Worm (Caenorhabditis elegans) whole organism, L2 larva: Measurements from ENCODE around the gene F42C5.6.

ENCODE experiments used
- C34F6.9 ChIP-seq: fragments of 150-350 bp; optimal IDR thresholded peaks from 2 replicates; lab custom pipeline; 2014; ENCODE audit warnings: missing biosample characterization, missing genetic modification characterization
- F13H6.1 ChIP-seq: sonication (generic microtip); optimal IDR thresholded peaks from 2 replicates; lab custom pipeline; 2016; ENCODE audit warnings: missing genetic modification characterization, missing compliant biosample characterization
- ZK546.5 ChIP-seq: sonication (generic microtip); optimal IDR thresholded peaks from 2 replicates; lab custom pipeline; 2017; ENCODE audit warnings: missing biosample characterization, missing genetic modification characterization
- alr-1 ChIP-seq: fragments of 150-350 bp; optimal IDR thresholded peaks from 2 replicates; lab custom pipeline; 2014; ENCODE audit warnings: missing biosample characterization, missing genetic modification characterization
- ama-1 ChIP-seq: fragments of 150-350 bp; optimal IDR thresholded peaks from 2 replicates; lab custom pipeline; 2018; ENCODE audit warnings: inconsistent platforms
- blmp-1 ChIP-seq: sonication (generic microtip); optimal IDR thresholded peaks from 2 replicates; lab custom pipeline; 2017; ENCODE audit warnings: missing genetic modification characterization, mild to moderate bottlenecking, missing compliant biosample characterization, antibody characterized with exemption, moderate library complexity; ENCODE audit not compliant: insufficient read depth
- ceh-82 ChIP-seq: fragments of 150-350 bp; optimal IDR thresholded peaks from 2 replicates; lab custom pipeline; 2014; ENCODE audit warnings: missing biosample characterization, missing genetic modification characterization
- crh-2 ChIP-seq: sonication (generic microtip); optimal IDR thresholded peaks from 2 replicates; lab custom pipeline; 2017; ENCODE audit warnings: missing biosample characterization, missing genetic modification characterization
- dmd-4 ChIP-seq: sonication (generic microtip); optimal IDR thresholded peaks from 2 replicates; lab custom pipeline; 2017; ENCODE audit warnings: missing biosample characterization, missing genetic modification characterization
- egl-27 ChIP-seq: sonication (generic microtip); optimal IDR thresholded peaks from 3 replicates; lab custom pipeline; 2017; ENCODE audit warnings: missing biosample characterization, missing genetic modification reagents, missing genetic modification characterization
- elt-3 ChIP-seq: sonication (generic microtip); optimal IDR thresholded peaks from 2 replicates; lab custom pipeline; 2017; ENCODE audit warnings: missing biosample characterization, missing genetic modification characterization
- fos-1 ChIP-seq: fragments of 150-350 bp; optimal IDR thresholded peaks from 2 replicates; lab custom pipeline; 2014; ENCODE audit warnings: missing biosample characterization, missing genetic modification characterization
- gmeb-1 ChIP-seq: fragments of 150-350 bp; optimal IDR thresholded peaks from 2 replicates; lab custom pipeline; 2014; ENCODE audit warnings: missing biosample characterization, missing genetic modification characterization
- lin-13 ChIP-seq: fragments of 150-350 bp; optimal IDR thresholded peaks from 2 replicates; lab custom pipeline; 2014; ENCODE audit warnings: missing biosample characterization, missing genetic modification reagents, missing genetic modification characterization
- lin-39 ChIP-seq: fragments of 150-350 bp; optimal IDR thresholded peaks from 2 replicates; lab custom pipeline; 2014; ENCODE audit warnings: missing biosample characterization, missing genetic modification reagents, missing genetic modification characterization
- mab-5 ChIP-seq: fragments of 150-350 bp; optimal IDR thresholded peaks from 2 replicates; lab custom pipeline; 2014; ENCODE audit warnings: missing biosample characterization, missing genetic modification characterization
- mbf-1 ChIP-seq: sonication (generic microtip); optimal IDR thresholded peaks from 2 replicates; lab custom pipeline; 2017; ENCODE audit warnings: missing biosample characterization, missing genetic modification characterization
- nhr-10 ChIP-seq: sonication (generic microtip); optimal IDR thresholded peaks from 2 replicates; lab custom pipeline; 2017; ENCODE audit warnings: missing biosample characterization, missing genetic modification characterization
- nhr-12 ChIP-seq: fragments of 150-350 bp; optimal IDR thresholded peaks from 2 replicates; lab custom pipeline; 2014; ENCODE audit warnings: missing biosample characterization, missing genetic modification characterization
- nhr-21 ChIP-seq: fragments of 150-350 bp; optimal IDR thresholded peaks from 2 replicates; lab custom pipeline; 2014; ENCODE audit warnings: missing biosample characterization, missing genetic modification characterization
- nhr-23 ChIP-seq: fragments of 150-350 bp; optimal IDR thresholded peaks from 2 replicates; lab custom pipeline; 2014; ENCODE audit warnings: missing biosample characterization, missing genetic modification reagents, missing genetic modification characterization
- nhr-25 ChIP-seq: fragments of 150-350 bp; sonication (generic microtip); optimal IDR thresholded peaks from 3 replicates; lab custom pipeline; 2014; ENCODE audit warnings: missing biosample characterization, missing genetic modification characterization
- nhr-77 ChIP-seq: fragments of 150-350 bp; optimal IDR thresholded peaks from 2 replicates; lab custom pipeline; 2014; ENCODE audit warnings: missing biosample characterization, missing genetic modification characterization
- peb-1 ChIP-seq: fragments of 150-350 bp; optimal IDR thresholded peaks from 2 replicates; lab custom pipeline; 2014; ENCODE audit warnings: missing biosample characterization, missing genetic modification characterization
- sem-4 ChIP-seq: fragments of 150-350 bp; optimal IDR thresholded peaks from 2 replicates; lab custom pipeline; 2014; ENCODE audit warnings: missing biosample characterization, missing genetic modification reagents, missing genetic modification characterization
- skn-1 ChIP-seq: sonication (generic microtip); optimal IDR thresholded peaks from 2 replicates; lab custom pipeline; 2017; ENCODE audit warnings: missing biosample characterization, missing genetic modification characterization
- sma-3 ChIP-seq: sonication (generic microtip); optimal IDR thresholded peaks from 2 replicates; lab custom pipeline; 2016; ENCODE audit warnings: missing genetic modification reagents, missing genetic modification characterization, missing compliant biosample characterization
- sma-9 ChIP-seq, 2 experiments: fragments of 150-350 bp in 1 of 2; sonication (generic microtip) in 1 of 2; optimal IDR thresholded peaks; 2 replicates each; lab custom pipeline; 2014 to 2016; ENCODE audit warnings: missing genetic modification characterization in 2 of 2, mild to moderate bottlenecking in 1 of 2, missing biosample characterization in 1 of 2, missing compliant biosample characterization in 1 of 2, missing genetic modification reagents in 1 of 2, moderate library complexity in 1 of 2
- snpc-4 ChIP-seq: fragments of 150-350 bp; optimal IDR thresholded peaks from 2 replicates; lab custom pipeline; 2014; ENCODE audit warnings: missing biosample characterization, missing genetic modification characterization
- unc-39 ChIP-seq: fragments of 150-350 bp; optimal IDR thresholded peaks from 2 replicates; lab custom pipeline; 2014; ENCODE audit warnings: missing biosample characterization, missing genetic modification characterization
- unc-55 ChIP-seq: fragments of 150-350 bp; sonication (generic microtip); optimal IDR thresholded peaks from 3 replicates; lab custom pipeline; 2014; ENCODE audit warnings: missing biosample characterization, missing genetic modification reagents, missing genetic modification characterization
- unc-62 ChIP-seq: fragments of 150-350 bp; optimal IDR thresholded peaks from 2 replicates; lab custom pipeline; 2014; ENCODE audit warnings: missing biosample characterization, missing genetic modification reagents, missing genetic modification characterization
- zag-1 ChIP-seq: fragments of 150-350 bp; optimal IDR thresholded peaks from 2 replicates; lab custom pipeline; 2014; ENCODE audit warnings: missing biosample characterization, missing genetic modification characterization
- ztf-1 ChIP-seq: fragments of 200-800 bp; sonication (Bioruptor generic); conservative IDR thresholded peaks from 2 replicates; pipeline ENCODE4 v1.3.6; 2022; ENCODE audit warnings: missing genetic modification characterization, missing compliant biosample characterization
- ztf-11 ChIP-seq: sonication (generic microtip); optimal IDR thresholded peaks from 2 replicates; lab custom pipeline; 2017; ENCODE audit warnings: missing biosample characterization, missing genetic modification characterization

The F42C5.6 gene

DNA sequence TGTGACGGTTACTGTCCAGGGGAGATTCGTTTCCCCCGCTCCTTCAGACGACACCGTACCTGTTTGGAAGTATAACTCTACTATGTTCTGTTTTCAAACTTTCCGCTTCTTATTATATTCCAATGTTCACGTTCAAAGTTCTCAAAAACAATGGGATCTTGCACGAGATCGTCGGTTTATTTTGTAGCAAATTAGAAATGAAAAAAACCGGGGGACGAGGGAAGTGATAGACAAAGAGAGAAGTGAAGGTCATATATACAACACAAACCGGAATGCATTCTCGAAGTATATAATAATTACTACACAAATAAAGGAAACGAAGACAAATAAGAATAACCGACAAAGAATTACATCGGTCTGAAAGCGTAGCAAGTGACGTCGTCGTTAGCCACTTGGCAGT lies 804 bp upstream of the F42C5.6 start:
- TF ChIP-seq ceh-82 (tag; lab: Kevin White, UChicago) (no peak), ama-1 (no peak), nhr-25 (tag; lab: Kevin White, UChicago) (peak; percentile 65), peb-1 (tag; lab: Kevin White, UChicago) (no peak), crh-2 (tag; lab: Kevin White, UChicago) (peak; percentile 19)
- TF ChIP-seq, all 48 proteins: peak for 2

DNA sequence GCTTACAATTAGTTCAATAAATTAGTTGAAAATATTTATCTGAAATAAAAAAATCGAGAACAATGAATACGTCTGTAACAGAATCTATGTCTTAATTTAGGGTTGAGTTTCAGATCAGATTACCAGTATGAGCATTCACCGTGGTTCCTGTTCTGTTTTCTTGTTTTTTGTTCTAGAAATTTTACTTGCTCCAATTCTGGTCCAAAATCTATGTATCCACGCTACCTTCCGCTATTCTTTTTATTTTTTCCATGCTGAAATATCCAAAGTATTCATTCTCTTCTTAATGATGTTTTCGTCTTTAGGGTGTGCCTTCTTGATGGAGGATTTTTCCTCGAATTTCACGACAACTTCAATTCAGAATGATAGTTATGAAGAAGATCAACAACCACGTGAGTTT lies 3.5 kb downstream of the F42C5.6 start, which contains the start of gene npr-27:
Gene npr-27 (plus strand): TSS at position 301 of the 400 bp plus-strand sequence.
- TF ChIP-seq unc-55 (GFP tag; lab: Kevin White, UChicago) (no peak), ZK546.5 (tag; lab: Kevin White, UChicago) (no peak), F13H6.1 (tag; lab: Kevin White, UChicago) (no peak), nhr-25 (tag; lab: Kevin White, UChicago) (no peak), skn-1 (tag; lab: Kevin White, UChicago) (no peak), nhr-21 (tag; lab: Kevin White, UChicago) (no peak), C34F6.9 (tag; lab: Kevin White, UChicago) (no peak), nhr-12 (tag; lab: Kevin White, UChicago) (no peak), nhr-77 (no peak), sma-3 (GFP tag; lab: Kevin White, UChicago) (no peak), zag-1 (tag; lab: Kevin White, UChicago) (no peak), unc-39 (tag; lab: Kevin White, UChicago) (no peak)

DNA sequence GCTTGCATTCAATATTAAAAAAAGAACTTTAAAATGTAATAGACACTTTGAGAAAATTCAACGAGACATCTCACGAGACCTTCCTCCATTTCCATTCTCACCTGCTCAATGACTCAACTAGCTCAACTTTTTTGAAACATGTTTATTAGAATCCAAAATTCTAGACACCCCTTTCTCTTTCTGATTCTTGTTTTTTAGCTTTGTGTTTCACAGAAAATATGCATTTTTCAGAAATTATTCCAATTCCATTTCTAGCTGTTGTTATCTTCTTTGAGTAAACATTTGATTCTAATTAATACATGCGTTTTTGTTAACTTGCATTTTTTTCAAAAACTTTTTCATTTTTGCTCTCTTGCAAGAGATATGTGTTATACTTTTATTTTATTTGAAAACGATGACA lies 7.4 kb downstream of the F42C5.6 start:
- TF ChIP-seq sma-9 (GFP tag; optimal IDR thresholded peaks at IDR 0.05; lab: Kevin White, UChicago) (no peak), sma-9 (tag; optimal IDR thresholded peaks at IDR 0.05; lab: Kevin White, UChicago) (no peak), F13H6.1 (tag; lab: Kevin White, UChicago) (no peak), sem-4 (tag; lab: Kevin White, UChicago) (no peak), elt-3 (tag; lab: Kevin White, UChicago) (no peak), crh-2 (tag; lab: Kevin White, UChicago) (no peak), fos-1 (no peak), alr-1 (no peak), nhr-10 (tag; lab: Kevin White, UChicago) (no peak), egl-27 (tag; lab: Kevin White, UChicago) (no peak), snpc-4 (tag; lab: Kevin White, UChicago) (no peak), unc-55 (GFP tag; lab: Kevin White, UChicago) (no peak), nhr-21 (tag; lab: Kevin White, UChicago) (no peak), ceh-82 (tag; lab: Kevin White, UChicago) (no peak), ztf-11 (tag; lab: Kevin White, UChicago) (no peak)

DNA sequence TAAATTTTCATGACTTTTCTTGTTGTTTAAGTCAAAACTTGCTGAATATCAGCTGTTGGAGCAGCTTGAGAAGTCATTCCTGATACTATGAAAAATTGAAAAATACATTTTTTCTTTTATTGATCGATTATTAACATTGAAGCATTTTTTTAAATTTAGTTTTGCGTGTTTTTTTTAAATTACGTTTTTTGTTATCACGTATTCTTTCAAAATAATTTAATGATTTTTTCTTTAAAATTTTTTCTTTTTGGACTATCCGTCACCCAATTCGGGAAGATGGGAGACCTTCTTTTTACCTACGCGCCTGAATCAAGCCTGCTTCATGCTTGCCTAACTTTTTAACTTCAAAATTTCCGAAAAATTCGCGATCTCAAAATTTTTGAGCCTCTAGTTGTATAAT lies 14.8 kb downstream of the F42C5.6 start, which contains the start of gene F42C5.5:
Gene F42C5.5 (minus strand): TSS at position 101 of the 400 bp plus-strand sequence.
- TF ChIP-seq blmp-1 (tag; lab: Kevin White, UChicago) (no peak), dmd-4 (tag; lab: Kevin White, UChicago) (no peak), snpc-4 (tag; lab: Kevin White, UChicago) (no peak), zag-1 (tag; lab: Kevin White, UChicago) (no peak), nhr-25 (tag; lab: Kevin White, UChicago) (no peak), elt-3 (tag; lab: Kevin White, UChicago) (no peak), unc-39 (tag; lab: Kevin White, UChicago) (no peak), crh-2 (tag; lab: Kevin White, UChicago) (no peak), lin-13 (GFP tag; lab: Kevin White, UChicago) (no peak), lin-39 (tag; lab: Kevin White, UChicago) (no peak), nhr-77 (no peak), nhr-23 (tag; lab: Kevin White, UChicago) (no peak), unc-62 (GFP tag; lab: Kevin White, UChicago) (no peak), fos-1 (no peak), gmeb-1 (tag; lab: Kevin White, UChicago) (no peak), ztf-1 (GFP tag; lab: Robert Waterston, UW) (no peak), ztf-11 (tag; lab: Kevin White, UChicago) (no peak), mab-5 (no peak), ama-1 (no peak), mbf-1 (tag; lab: Kevin White, UChicago) (no peak)
